Worm (Caenorhabditis elegans) whole organism, young adult: ENCODE measurements around the gene mrpl-30.

Experiments
- C06A6.2 ChIP-seq: fragments of 200-800 bp; sonication (Bioruptor generic); conservative IDR thresholded peaks from 2 replicates; pipeline ENCODE4 v1.3.6; 2022; ENCODE audit warnings: missing genetic modification characterization, missing compliant biosample characterization
- Y53G8AR.9 ChIP-seq: fragments of 200-800 bp; sonication (Bioruptor generic); conservative IDR thresholded peaks from 2 replicates; pipeline ENCODE4 v1.3.6; 2022; ENCODE audit warnings: missing genetic modification reagents, missing genetic modification characterization, missing compliant biosample characterization
- Y95B8A.8 ChIP-seq: fragments of 200-800 bp; sonication (Bioruptor generic); IDR thresholded peaks from 2 replicates; pipeline ENCODE4 v1.3.6; 2022; ENCODE audit warnings: missing genetic modification reagents, missing genetic modification characterization, missing compliant biosample characterization
- attf-5 ChIP-seq: fragments of 200-800 bp; sonication (Bioruptor generic); optimal IDR thresholded peaks from 2 replicates; lab custom pipeline; 2018; ENCODE audit warnings: mild to moderate bottlenecking, missing genetic modification characterization, missing compliant biosample characterization
- ceh-79 ChIP-seq: sonication (generic microtip); optimal IDR thresholded peaks from 2 replicates; lab custom pipeline; 2017; ENCODE audit warnings: mild to moderate bottlenecking, missing genetic modification characterization, missing compliant biosample characterization
- efl-1 ChIP-seq: fragments of 150-350 bp; optimal IDR thresholded peaks from 2 replicates; lab custom pipeline; 2014; ENCODE audit warnings: missing biosample characterization, missing genetic modification reagents, missing genetic modification characterization
- hmg-1.2 ChIP-seq: fragments of 200-800 bp; sonication (Bioruptor generic); IDR thresholded peaks from 2 replicates; pipeline ENCODE4 v1.3.6; 2022; ENCODE audit warnings: missing genetic modification reagents, missing genetic modification characterization, missing compliant biosample characterization
- lag-1 ChIP-seq: fragments of 200-800 bp; sonication (Bioruptor generic); IDR thresholded peaks from 2 replicates; pipeline ENCODE4 v1.3.6; 2022; ENCODE audit warnings: missing genetic modification reagents, missing genetic modification characterization, missing compliant biosample characterization
- lin-54 ChIP-seq: fragments of 200-800 bp; sonication (Bioruptor generic); optimal IDR thresholded peaks from 2 replicates; lab custom pipeline; 2018; ENCODE audit warnings: mild to moderate bottlenecking, missing genetic modification characterization, missing compliant biosample characterization
- mel-28 ChIP-seq: sonication (generic microtip); optimal IDR thresholded peaks from 2 replicates; lab custom pipeline; 2016; ENCODE audit warnings: borderline replicate concordance, mild to moderate bottlenecking, missing genetic modification characterization, missing compliant biosample characterization
- mes-4 ChIP-seq: sonication (generic microtip); optimal IDR thresholded peaks from 2 replicates; lab custom pipeline; 2016; ENCODE audit warnings: missing genotype, missing genetic modification characterization, missing compliant biosample characterization
- nfyb-1 ChIP-seq: fragments of 200-800 bp; sonication (Bioruptor generic); IDR thresholded peaks from 2 replicates; pipeline ENCODE4 v1.3.6; 2022; ENCODE audit warnings: missing genetic modification reagents, missing genetic modification characterization, missing compliant biosample characterization

mrpl-30 gene

ce11 chrIII:2368424-2368823 is 42.4 kb downstream of the mrpl-30 start, which contains the start of gene H04J21.4:
H04J21.4 (minus strand) TSS chrIII:2368524.
- no peak for TF ChIP-seq Y95B8A.8
- TF ChIP-seq ceh-79 (tag; lab: Kevin White, UChicago), result no peak
- no peak for TF ChIP-seq mes-4
- TF ChIP-seq attf-5, result no peak
- TF ChIP-seq efl-1 (GFP tag; lab: Kevin White, UChicago), result no peak
- TF ChIP-seq lin-54 (GFP tag; lab: Kevin White, UChicago), result no peak
- TF ChIP-seq lag-1 (GFP tag; lab: Robert Waterston, UW), result no peak

- no peak for TF ChIP-seq nfyb-1 (GFP tag; lab: Robert Waterston, UW)
- no peak for TF ChIP-seq hmg-1.2 (GFP tag; lab: Robert Waterston, UW)
- TF ChIP-seq C06A6.2, result no peak
- TF ChIP-seq Y53G8AR.9 (GFP tag; lab: Robert Waterston, UW), result no peak
- TF ChIP-seq mel-28, result no peak
Observed at ce11 chrIII:2362648-2363047, 48.1 kb downstream of the mrpl-30 start, which contains the start of gene srd-69. srd-69 (plus strand) TSS chrIII:2362948.
